Fruit fly (Drosophila melanogaster): ENCODE results near the gene alph.

Gene alph

dm6 chr3R:29618515-29619157 is 27.0 kb downstream of the alph start, which contains the start of gene CG1907:
TSS of gene CG1907 (plus strand) at chr3R:29619065.
- TF ChIP-seq bab1 (GFP tag; optimal IDR thresholded peaks at IDR 0.05) (peak; percentile 98), CG33017 (tag; optimal IDR thresholded peaks at IDR 0.05) (peak; percentile 97), CG11617 (GFP tag; optimal IDR thresholded peaks at IDR 0.05) (peak; percentile 97), CG14711 (tag; optimal IDR thresholded peaks at IDR 0.05) (peak; percentile 100), kay (GFP tag; ENCODE audit: borderline replicate concordance) (no peak), cnc (optimal IDR thresholded peaks at IDR 0.05) (no peak), Mnt (GFP tag; optimal IDR thresholded peaks at IDR 0.05) (peak; percentile 82), tj (GFP tag; optimal IDR thresholded peaks at IDR 0.05) (peak; percentile 88), CG7045 (GFP tag; optimal IDR thresholded peaks at IDR 0.05) (peak; percentile 99), ovo (GFP tag; optimal IDR thresholded peaks at IDR 0.05) (peak; percentile 80), CG5204 (GFP tag; optimal IDR thresholded peaks at IDR 0.05) (peak; percentile 84), CG7101 (tag; optimal IDR thresholded peaks at IDR 0.05) (peak; percentile 98), Hr96 (GFP tag; optimal IDR thresholded peaks at IDR 0.05) (peak; percentile 73), Crg-1 (GFP tag; optimal IDR thresholded peaks at IDR 0.05) (peak; percentile 93), CG12768 (GFP tag; optimal IDR thresholded peaks at IDR 0.05) (peak; percentile 98), cic (GFP tag; optimal IDR thresholded peaks at IDR 0.05) (peak; percentile 71), toe (GFP tag; optimal IDR thresholded peaks at IDR 0.05) (peak; percentile 93), CG1620 (GFP tag; optimal IDR thresholded peaks at IDR 0.05) (peak; percentile 78), Clk (GFP tag; optimal IDR thresholded peaks at IDR 0.05) (peak; percentile 96), pad (GFP tag; optimal IDR thresholded peaks at IDR 0.05) (peak; percentile 91)

- TF ChIP-seq Hr96 (GFP tag; optimal IDR thresholded peaks at IDR 0.05) (peak; percentile 34), CG33017 (tag; optimal IDR thresholded peaks at IDR 0.05) (no peak), Crg-1 (GFP tag; optimal IDR thresholded peaks at IDR 0.05) (no peak), ovo (GFP tag; optimal IDR thresholded peaks at IDR 0.05) (no peak), cnc (optimal IDR thresholded peaks at IDR 0.05) (no peak), CG11617 (GFP tag; optimal IDR thresholded peaks at IDR 0.05) (no peak), CG7101 (tag; optimal IDR thresholded peaks at IDR 0.05) (no peak), kay (GFP tag; ENCODE audit: borderline replicate concordance) (peak; percentile 20)
Measured at dm6 chr3R:29620712-29621479, 29.3 kb downstream of the alph start.

dm6 chr3R:29625883-29626282 is 34.3 kb downstream of the alph start:
- peak; percentile 7 for TF ChIP-seq toe (GFP tag; optimal IDR thresholded peaks at IDR 0.05)
- no peak for TF ChIP-seq bab1 (GFP tag; optimal IDR thresholded peaks at IDR 0.05)
- TF ChIP-seq kay (GFP tag; ENCODE audit: borderline replicate concordance), result no peak
- no peak for TF ChIP-seq CG12768 (GFP tag; optimal IDR thresholded peaks at IDR 0.05)
- TF ChIP-seq ovo (GFP tag; optimal IDR thresholded peaks at IDR 0.05), result no peak
- no peak for TF ChIP-seq cnc (optimal IDR thresholded peaks at IDR 0.05)
- no peak for TF ChIP-seq CG33017 (tag; optimal IDR thresholded peaks at IDR 0.05)
- TF ChIP-seq Hr96 (GFP tag; optimal IDR thresholded peaks at IDR 0.05), result no peak

- TF ChIP-seq CG7101 (tag; optimal IDR thresholded peaks at IDR 0.05) (no peak), Hr96 (GFP tag; optimal IDR thresholded peaks at IDR 0.05) (no peak), CG14711 (tag; optimal IDR thresholded peaks at IDR 0.05) (no peak), pad (GFP tag; optimal IDR thresholded peaks at IDR 0.05) (no peak), CG11617 (GFP tag; optimal IDR thresholded peaks at IDR 0.05) (no peak), tj (GFP tag; optimal IDR thresholded peaks at IDR 0.05) (no peak), CG1620 (GFP tag; optimal IDR thresholded peaks at IDR 0.05) (no peak), ovo (GFP tag; optimal IDR thresholded peaks at IDR 0.05) (no peak), CG12768 (GFP tag; optimal IDR thresholded peaks at IDR 0.05) (no peak)
Measured at dm6 chr3R:29651488-29651887, 59.9 kb downstream of the alph start.

- TF ChIP-seq CG14711 (tag; optimal IDR thresholded peaks at IDR 0.05) (no peak), Hr96 (GFP tag; optimal IDR thresholded peaks at IDR 0.05) (no peak), CG7101 (tag; optimal IDR thresholded peaks at IDR 0.05) (no peak), CG33017 (tag; optimal IDR thresholded peaks at IDR 0.05) (no peak), cnc (optimal IDR thresholded peaks at IDR 0.05) (no peak), Crg-1 (GFP tag; optimal IDR thresholded peaks at IDR 0.05) (no peak), pad (GFP tag; optimal IDR thresholded peaks at IDR 0.05) (no peak), CG11617 (GFP tag; optimal IDR thresholded peaks at IDR 0.05) (no peak), kay (GFP tag; ENCODE audit: borderline replicate concordance) (no peak), Mnt (GFP tag; optimal IDR thresholded peaks at IDR 0.05) (no peak), CG5204 (GFP tag; optimal IDR thresholded peaks at IDR 0.05) (no peak), toe (GFP tag; optimal IDR thresholded peaks at IDR 0.05) (no peak), CG12768 (GFP tag; optimal IDR thresholded peaks at IDR 0.05) (no peak), CG7045 (GFP tag; optimal IDR thresholded peaks at IDR 0.05) (no peak), cic (GFP tag; optimal IDR thresholded peaks at IDR 0.05) (no peak), bab1 (GFP tag; optimal IDR thresholded peaks at IDR 0.05) (no peak), tj (GFP tag; optimal IDR thresholded peaks at IDR 0.05) (no peak)
Measured at dm6 chr3R:29659950-29660349, 68.3 kb downstream of the alph start, which contains the start of gene Dop1R2. TSS of gene Dop1R2 (minus strand) at chr3R:29659984.

dm6 chr3R:29664183-29664829 is 72.7 kb downstream of the alph start, which contains the start of gene ppk21:
TSS of gene ppk21 (plus strand) at chr3R:29664779.
- no peak for TF ChIP-seq ovo (GFP tag; optimal IDR thresholded peaks at IDR 0.05)
- TF ChIP-seq tj (GFP tag; optimal IDR thresholded peaks at IDR 0.05), result no peak
- TF ChIP-seq CG1620 (GFP tag; optimal IDR thresholded peaks at IDR 0.05), result no peak
- no peak for TF ChIP-seq Clk (GFP tag; optimal IDR thresholded peaks at IDR 0.05)
- no peak for TF ChIP-seq CG12768 (GFP tag; optimal IDR thresholded peaks at IDR 0.05)
- no peak for TF ChIP-seq bab1 (GFP tag; optimal IDR thresholded peaks at IDR 0.05)
- TF ChIP-seq CG5204 (GFP tag; optimal IDR thresholded peaks at IDR 0.05), result no peak
- no peak for TF ChIP-seq cnc (optimal IDR thresholded peaks at IDR 0.05)
- TF ChIP-seq Mnt (GFP tag; optimal IDR thresholded peaks at IDR 0.05), result no peak
- no peak for TF ChIP-seq CG14711 (tag; optimal IDR thresholded peaks at IDR 0.05)
- TF ChIP-seq cic (GFP tag; optimal IDR thresholded peaks at IDR 0.05), result no peak
- no peak for TF ChIP-seq kay (GFP tag; ENCODE audit: borderline replicate concordance)
- TF ChIP-seq pad (GFP tag; optimal IDR thresholded peaks at IDR 0.05), result no peak

Data from whole organism, adult.